Worm (Caenorhabditis elegans) whole organism, L4 larva: ENCODE measurements around the gene srh-148.

Source experiments
- R02D3.7 ChIP-seq: fragments of 150-350 bp; sonication (generic microtip); optimal IDR thresholded peaks from 3 replicates; lab custom pipeline; 2014; ENCODE audit warnings: missing biosample characterization, missing genetic modification characterization
- ZK546.5 ChIP-seq, 2 experiments: sonication (generic microtip); optimal IDR thresholded peaks; 2 replicates each; lab custom pipeline; 2017; ENCODE audit warnings: missing biosample characterization in 2 of 2, missing genetic modification characterization in 2 of 2
- ces-1 ChIP-seq: fragments of 150-350 bp; sonication (generic microtip); optimal IDR thresholded peaks from 4 replicates; lab custom pipeline; 2014; ENCODE audit warnings: missing biosample characterization, missing genetic modification reagents, missing genetic modification characterization
- dmd-6 ChIP-seq: fragments of 200-800 bp; sonication (Bioruptor generic); IDR thresholded peaks from 2 replicates; pipeline ENCODE4 v1.3.6; 2022; ENCODE audit warnings: missing genetic modification reagents, missing genetic modification characterization, missing compliant biosample characterization
- skn-1 ChIP-seq: fragments of 150-350 bp; optimal IDR thresholded peaks from 2 replicates; lab custom pipeline; 2014; ENCODE audit warnings: missing biosample characterization, missing genetic modification characterization

DNA sequence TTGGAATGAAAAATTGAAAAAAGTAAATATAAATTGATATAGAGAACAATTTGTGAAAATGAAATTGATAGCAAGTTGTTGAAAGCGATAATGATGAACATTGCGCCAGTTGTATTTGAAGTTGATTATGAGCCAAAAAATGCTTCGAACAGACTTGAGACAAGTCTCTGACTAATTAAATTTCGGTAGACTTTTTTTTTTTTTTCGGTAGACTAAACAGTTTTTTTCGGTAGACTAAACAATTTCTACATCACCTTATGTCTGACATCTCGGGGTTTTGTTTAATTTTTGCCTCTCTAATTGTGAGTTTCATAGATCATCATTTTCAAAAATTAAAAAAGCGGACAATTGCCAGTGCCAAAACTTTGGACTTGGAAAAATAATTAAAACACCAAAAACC, 24.6 kb downstream of the srh-148 start, which contains the start of gene srbc-54:
- TF ChIP-seq skn-1 (tag; lab: Kevin White, UChicago) (no peak), R02D3.7 (no peak), ZK546.5 (tag; optimal IDR thresholded peaks at IDR 0.05; lab: Kevin White, UChicago) (no peak), ces-1 (GFP tag; lab: Kevin White, UChicago) (no peak), dmd-6 (no peak)
